1 worm cellular context compared by ENCODE assay signal in the genomic region with DNA sequence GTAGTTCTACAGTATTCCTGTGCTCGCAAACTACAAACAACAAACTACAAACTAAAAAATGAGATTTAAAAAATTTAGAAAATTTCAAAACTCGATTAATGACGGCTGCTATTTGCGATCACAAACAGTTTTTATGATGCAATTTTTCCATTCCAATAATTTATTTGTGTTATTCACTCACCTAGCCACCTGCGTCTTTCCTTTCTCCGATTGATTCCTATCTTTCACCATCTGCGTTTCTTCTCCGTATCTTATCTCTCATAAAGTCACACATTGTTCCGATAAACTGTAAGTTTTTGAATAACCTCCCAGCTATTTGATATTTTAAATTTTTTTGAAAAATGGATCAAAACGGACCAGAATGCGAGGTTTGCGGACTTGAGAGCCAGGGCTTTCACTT.
TF ChIP-seq lines count a peak whose summit lies in the region.

Gene nhr-132, plus strand, starts transcription at position 271 of the 400 bp plus-strand sequence.

TF ChIP-seq in whole organism, L1 larva, 84 proteins besides CTCF, POLR2A, EP300 and RAD21 (continued from another document):
- TF ChIP-seq nhr-28 (tag; optimal IDR thresholded peaks at IDR 0.05; lab: Kevin White, UChicago) (no peak), rnt-1 (tag; optimal IDR thresholded peaks at IDR 0.05; lab: Kevin White, UChicago) (no peak), elt-3 (tag; optimal IDR thresholded peaks at IDR 0.05; lab: Kevin White, UChicago) (peak in 2 of 6 experiments; percentile 25 to 44), snpc-4 (tag; optimal IDR thresholded peaks at IDR 0.05; lab: Kevin White, UChicago) (no peak), nhr-90 (tag; optimal IDR thresholded peaks at IDR 0.05; lab: Kevin White, UChicago; ENCODE audit: poor library complexity) (peak; percentile 13), ces-1 (GFP tag; optimal IDR thresholded peaks at IDR 0.05; lab: Kevin White, UChicago) (no peak), fkh-10 (GFP tag; optimal IDR thresholded peaks at IDR 0.05; lab: Kevin White, UChicago) (no peak), pag-3 (tag; optimal IDR thresholded peaks at IDR 0.05; lab: Kevin White, UChicago; ENCODE audit: borderline replicate concordance, insufficient read depth) (no peak), mdl-1 (tag; optimal IDR thresholded peaks at IDR 0.05; lab: Kevin White, UChicago) (peak in 1 of 2 experiments; percentile 19), nhr-77 (tag; optimal IDR thresholded peaks at IDR 0.05; lab: Kevin White, UChicago) (peak; percentile 28), elt-2 (tag; optimal IDR thresholded peaks at IDR 0.05; lab: Kevin White, UChicago) (peak; percentile 35), aha-1 (tag; optimal IDR thresholded peaks at IDR 0.05; lab: Kevin White, UChicago) (no peak), nhr-19 (GFP tag; conservative IDR thresholded peaks at IDR 0.05; lab: Robert Waterston, UW) (no peak), C04F5.9 (tag; optimal IDR thresholded peaks at IDR 0.05; lab: Kevin White, UChicago) (no peak), unc-30 (tag; optimal IDR thresholded peaks at IDR 0.05; lab: Kevin White, UChicago) (no peak), lsy-2 (tag; optimal IDR thresholded peaks at IDR 0.05; lab: Kevin White, UChicago) (peak in 1 of 2 experiments; percentile 0), tlp-1 (tag; optimal IDR thresholded peaks at IDR 0.05; lab: Kevin White, UChicago) (no peak), nhr-84 (tag; optimal IDR thresholded peaks at IDR 0.05; lab: Kevin White, UChicago) (no peak), ceh-88 (GFP tag; IDR thresholded peaks at IDR 0.05; lab: Robert Waterston, UW) (no peak), hlh-4 (tag; optimal IDR thresholded peaks at IDR 0.05; lab: Kevin White, UChicago) (no peak), jun-1 (tag; optimal IDR thresholded peaks at IDR 0.05; lab: Kevin White, UChicago) (no peak), Y116A8C.19 (tag; optimal IDR thresholded peaks at IDR 0.05; lab: Kevin White, UChicago; ENCODE audit: borderline replicate concordance) (no peak), alr-1 (tag; optimal IDR thresholded peaks at IDR 0.05; lab: Kevin White, UChicago; ENCODE audit: borderline replicate concordance) (no peak), grh-1 (GFP tag; IDR thresholded peaks at IDR 0.05; lab: Robert Waterston, UW) (no peak), efl-1 (optimal IDR thresholded peaks at IDR 0.05; lab: Kevin White, UChicago) (peak in 1 of 2 experiments; percentile 1), efl-1 (GFP tag; optimal IDR thresholded peaks at IDR 0.05 in 1 of 2; lab: Kevin White, UChicago) (no peak), aly-2 (tag; optimal IDR thresholded peaks at IDR 0.05; lab: Kevin White, UChicago) (no peak), nhr-71 (tag; optimal IDR thresholded peaks at IDR 0.05; lab: Kevin White, UChicago) (no peak), unc-62 (GFP tag; optimal IDR thresholded peaks at IDR 0.05; lab: Kevin White, UChicago) (no peak), nhr-76 (tag; optimal IDR thresholded peaks at IDR 0.05; lab: Kevin White, UChicago) (no peak), ets-5 (GFP tag; IDR thresholded peaks at IDR 0.05; lab: Robert Waterston, UW) (no peak)
TF ChIP-seq in whole organism, L1 larva: peak in this region for 15.
